Worm (Caenorhabditis elegans) whole organism, L1 larva: ENCODE data around the gene cpg-8.

Experiments used
- dpl-1 ChIP-seq, 3 experiments: fragments of 150-350 bp in 2 of 3; sonication (generic microtip) in 1 of 3; optimal IDR thresholded peaks; 2 replicates each; lab custom pipeline; 2014 to 2017; ENCODE audit warnings: missing biosample characterization in 3 of 3, missing genetic modification characterization in 3 of 3, missing genetic modification reagents in 3 of 3
- efl-3 ChIP-seq: fragments of 200-800 bp; sonication (Bioruptor generic); optimal IDR thresholded peaks from 2 replicates; lab custom pipeline; 2018; ENCODE audit warnings: mild to moderate bottlenecking, missing genetic modification characterization, missing compliant biosample characterization
- lin-39 ChIP-seq: fragments of 150-350 bp; optimal IDR thresholded peaks from 2 replicates; lab custom pipeline; 2014; ENCODE audit warnings: missing biosample characterization, missing genetic modification reagents, missing genetic modification characterization

DNA sequence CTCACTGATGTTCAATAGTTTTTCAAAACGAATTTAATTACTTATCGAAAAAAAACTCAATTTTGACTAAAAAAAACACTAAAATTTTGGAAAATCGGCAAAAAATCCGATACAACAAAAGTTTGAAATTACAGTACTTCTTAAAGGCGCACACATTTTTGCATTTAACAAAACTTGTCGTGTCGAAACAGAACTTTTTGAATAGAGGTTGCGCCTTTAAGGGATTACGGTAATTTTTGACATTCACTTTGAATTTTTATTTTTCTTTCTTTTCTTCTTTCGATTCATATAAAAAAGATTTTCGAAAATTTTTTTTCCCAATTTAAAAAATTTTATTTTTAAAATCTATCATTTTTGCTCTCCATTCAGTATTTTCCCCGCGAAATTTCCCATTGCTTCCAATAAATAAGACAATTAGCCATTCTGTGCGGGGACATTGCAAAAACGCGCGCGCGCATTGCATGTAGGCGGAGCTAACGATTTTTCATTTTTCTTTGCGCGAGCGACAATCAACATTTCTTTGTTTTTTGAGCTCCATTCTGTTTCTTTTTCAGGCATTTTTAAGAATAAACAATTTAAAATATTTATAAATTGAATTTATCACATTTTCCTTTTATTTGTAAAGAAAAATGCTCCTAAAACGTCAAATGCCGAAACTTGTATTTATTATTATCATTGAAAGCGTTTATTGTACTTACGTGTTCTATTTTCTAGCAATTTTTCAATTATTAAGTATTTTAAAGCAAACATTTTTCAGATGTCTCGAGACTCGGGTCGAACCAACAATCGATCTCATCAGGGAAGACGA, 39.1 kb upstream of the cpg-8 start, which contains the start of gene F39G3.3:
- TF ChIP-seq lin-39 (tag; lab: Kevin White, UChicago), result peak; percentile 81
- TF ChIP-seq efl-3 (GFP tag; lab: Kevin White, UChicago), result no peak
- TF ChIP-seq dpl-1 (GFP tag; optimal IDR thresholded peaks at IDR 0.05; lab: Kevin White, UChicago), result peak; percentile 19 to 59 (median 46)
